Fruit fly (Drosophila melanogaster) whole organism, wandering third instar larva: ENCODE measurements around the gene Mob3.

Experiments used
- Dif ChIP-seq: fragments of 200-275, 200-300 bp; sonication (Bioruptor generic); optimal IDR thresholded peaks from 2 replicates; lab custom pipeline; 2018; ENCODE audit warnings: missing biosample characterization, missing genetic modification characterization; ENCODE audit not compliant: partially characterized antibody
- jim ChIP-seq: fragments of 175-275, 200-325 bp; sonication (Bioruptor generic); optimal IDR thresholded peaks from 2 replicates; lab custom pipeline; 2016; ENCODE audit warnings: missing biosample characterization, mild to moderate bottlenecking, missing genetic modification characterization
- psq ChIP-seq: fragments of 200-800 bp; sonication (Bioruptor generic); optimal IDR thresholded peaks from 3 replicates; lab custom pipeline; 2017; ENCODE audit warnings: missing biosample characterization, mild to moderate bottlenecking, missing genetic modification characterization, moderate library complexity

dm6 chr2L:10269854-10270253 lies 4.7 kb downstream of the Mob3 start, which contains the start of gene Mulk:
- TF ChIP-seq jim (GFP tag; lab: Kevin White, UChicago) = no peak
- TF ChIP-seq psq = no peak
- TF ChIP-seq Dif (GFP tag; lab: Kevin White, UChicago) = no peak
